Worm (Caenorhabditis elegans) whole organism, midembryonic: Measurements from ENCODE around the gene mab-10.

Experiments used
- T22C8.4 ChIP-seq: fragments of 200-800 bp; sonication (Bioruptor generic); IDR thresholded peaks from 2 replicates; pipeline ENCODE4 v1.3.6; 2022; ENCODE audit warnings: missing genetic modification characterization, missing compliant biosample characterization
- flt-1 ChIP-seq: fragments of 200-800 bp; sonication (Bioruptor generic); IDR thresholded peaks from 2 replicates; pipeline ENCODE4 v1.3.6; 2022; ENCODE audit warnings: missing genetic modification characterization, missing compliant biosample characterization
- med-1 ChIP-seq: sonication (generic microtip); optimal IDR thresholded peaks from 2 replicates; lab custom pipeline; 2017; ENCODE audit warnings: missing genetic modification characterization, mild to moderate bottlenecking, missing compliant biosample characterization, antibody characterized with exemption, missing genetic modification reagents; ENCODE audit not compliant: insufficient read depth
- ref-1 ChIP-seq: fragments of 200-800 bp; sonication (Bioruptor generic); conservative IDR thresholded peaks from 2 replicates; pipeline ENCODE4 v1.3.6; 2022; ENCODE audit warnings: missing genetic modification reagents, missing genetic modification characterization, missing compliant biosample characterization
- tab-1 ChIP-seq: fragments of 200-800 bp; sonication (Bioruptor generic); IDR thresholded peaks from 2 replicates; pipeline ENCODE4 v1.3.6; 2022; ENCODE audit warnings: missing genetic modification characterization, missing compliant biosample characterization
- ztf-23 ChIP-seq: fragments of 200-800 bp; sonication (Bioruptor generic); IDR thresholded peaks from 2 replicates; pipeline ENCODE4 v1.3.6; 2022; ENCODE audit warnings: missing genetic modification reagents, missing genetic modification characterization, missing compliant biosample characterization
- ztf-29 ChIP-seq: fragments of 200-800 bp; sonication (Bioruptor generic); IDR thresholded peaks from 2 replicates; pipeline ENCODE4 v1.3.6; 2022; ENCODE audit warnings: missing genetic modification reagents, missing genetic modification characterization, missing compliant biosample characterization

ce11 chrII:10558345-10558744, 30.5 kb downstream of the mab-10 start:
- no peak for TF ChIP-seq ztf-29
- no peak for TF ChIP-seq T22C8.4 (GFP tag; lab: Robert Waterston, UW)
- TF ChIP-seq tab-1 (GFP tag; lab: Robert Waterston, UW): no peak
- TF ChIP-seq flt-1 (GFP tag; lab: Robert Waterston, UW): no peak
- TF ChIP-seq med-1 (GFP tag; lab: Kevin White, UChicago): no peak
- no peak for TF ChIP-seq ref-1
- no peak for TF ChIP-seq ztf-23 (GFP tag; lab: Robert Waterston, UW)
